Fruit fly (Drosophila melanogaster) whole organism, larva: ENCODE results near the gene Rnf146.

Experiments
- noc ChIP-seq: fragments of 200-800 bp; sonication (Bioruptor generic); optimal IDR thresholded peaks from 3 replicates; lab custom pipeline; 2019; ENCODE audit warnings: missing biosample characterization, mild to moderate bottlenecking, missing genetic modification characterization, moderate library complexity

Rnf146 gene

dm6 chr3L:19642448-19643020 is at the start of gene Rnf146:
TSS of gene Rnf146 (minus strand) at chr3L:19642816.
- TF ChIP-seq noc (tag; lab: Kevin White, UChicago), result no peak

dm6 chr3L:19687200-19687687 is 44.6 kb upstream of the Rnf146 start, which contains the start of the genes CG8765 and Gbeta76C:
TSS of gene CG8765 (minus strand) at chr3L:19687353.
TSS of gene Gbeta76C (plus strand) at chr3L:19687637.
- TF ChIP-seq noc (tag; lab: Kevin White, UChicago), result no peak

- TF ChIP-seq noc (tag; lab: Kevin White, UChicago), result no peak
These were observed 40.9 kb upstream of the Rnf146 start for dm6 chr3L:19683520-19683919.

- TF ChIP-seq noc (tag; lab: Kevin White, UChicago), result no peak
These were observed 40.3 kb upstream of the Rnf146 start for dm6 chr3L:19682902-19683301.

- TF ChIP-seq noc (tag; lab: Kevin White, UChicago), result no peak
These were observed 33.4 kb upstream of the Rnf146 start for dm6 chr3L:19676050-19676449.

- TF ChIP-seq noc (tag; lab: Kevin White, UChicago), result no peak
These were observed 31.7 kb upstream of the Rnf146 start for dm6 chr3L:19674317-19674716.

dm6 chr3L:19670492-19670891 is 27.9 kb upstream of the Rnf146 start:
- no peak for TF ChIP-seq noc (tag; lab: Kevin White, UChicago)

- no peak for TF ChIP-seq noc (tag; lab: Kevin White, UChicago)
These were observed 22.5 kb upstream of the Rnf146 start for dm6 chr3L:19665059-19665626.

dm6 chr3L:19663605-19664230 is 21.1 kb upstream of the Rnf146 start, which contains the start of gene tey:
TSS of gene tey (minus strand) at chr3L:19664104.
- no peak for TF ChIP-seq noc (tag; lab: Kevin White, UChicago)

- TF ChIP-seq noc (tag; lab: Kevin White, UChicago), result no peak
These were observed 20.3 kb upstream of the Rnf146 start for dm6 chr3L:19662892-19663291.

dm6 chr3L:19655923-19656322 is 13.3 kb upstream of the Rnf146 start:
- TF ChIP-seq noc (tag; lab: Kevin White, UChicago), result no peak

- TF ChIP-seq noc (tag; lab: Kevin White, UChicago), result no peak
These were observed 10.9 kb upstream of the Rnf146 start for dm6 chr3L:19653470-19653869.

- no peak for TF ChIP-seq noc (tag; lab: Kevin White, UChicago)
These were observed 8.0 kb upstream of the Rnf146 start for dm6 chr3L:19650588-19650987.

dm6 chr3L:19650121-19650520 is 7.5 kb upstream of the Rnf146 start:
- TF ChIP-seq noc (tag; lab: Kevin White, UChicago), result no peak

- no peak for TF ChIP-seq noc (tag; lab: Kevin White, UChicago)
These were observed 6.8 kb upstream of the Rnf146 start, which contains the start of gene Oat for dm6 chr3L:19649374-19649948. TSS of gene Oat (minus strand) at chr3L:19649851.

dm6 chr3L:19648648-19649047 is 6.0 kb upstream of the Rnf146 start:
- peak; percentile 91 for TF ChIP-seq noc (tag; lab: Kevin White, UChicago)
